Fruit fly (Drosophila melanogaster) whole organism, embryonic: ENCODE results near the gene Lcp65Ag3.

Experiments used
- CG11247 ChIP-seq: fragments of 200-800 bp; sonication (Bioruptor generic); IDR thresholded peaks from 2 replicates; pipeline ENCODE4 v1.3.6; 2022; ENCODE audit warnings: missing biosample characterization, missing genetic modification characterization
- CG12104 ChIP-seq: fragments of 200-800 bp; sonication (Bioruptor generic); optimal IDR thresholded peaks from 3 replicates; lab custom pipeline; 2016; ENCODE audit warnings: missing biosample characterization, missing genetic modification characterization
- CG12155 ChIP-seq: fragments of 200-800 bp; sonication (Bioruptor generic); optimal IDR thresholded peaks from 3 replicates; lab custom pipeline; 2016; ENCODE audit warnings: missing biosample characterization, missing genetic modification characterization
- CG12219 ChIP-seq: fragments of 200-800 bp; sonication (Bioruptor generic); optimal IDR thresholded peaks from 3 replicates; lab custom pipeline; 2018; ENCODE audit warnings: missing biosample characterization, mild to moderate bottlenecking, missing genetic modification characterization
- CG12391 ChIP-seq: fragments of 200-800 bp; sonication (Bioruptor generic); optimal IDR thresholded peaks from 3 replicates; lab custom pipeline; 2018; ENCODE audit warnings: missing biosample characterization, mild to moderate bottlenecking, missing genetic modification characterization, moderate library complexity
- CG12769 ChIP-seq: fragments of 200-800 bp; sonication (Bioruptor generic); optimal IDR thresholded peaks from 2 replicates; lab custom pipeline; 2019; ENCODE audit warnings: missing biosample characterization, mild to moderate bottlenecking, missing genetic modification characterization, moderate library complexity
- CG14710 ChIP-seq: fragments of 200-800 bp; sonication (Bioruptor generic); optimal IDR thresholded peaks from 3 replicates; lab custom pipeline; 2019; ENCODE audit warnings: missing biosample characterization, mild to moderate bottlenecking, missing genetic modification characterization, moderate library complexity
- CG14860 ChIP-seq: fragments of 200-800 bp; sonication (Bioruptor generic); IDR thresholded peaks from 3 replicates; pipeline ENCODE4 v1.3.6; 2022; ENCODE audit warnings: missing biosample characterization, missing genetic modification characterization; ENCODE audit not compliant: partially characterized antibody
- CG17186 ChIP-seq: fragments of 200-800 bp; sonication (Bioruptor generic); optimal IDR thresholded peaks from 3 replicates; lab custom pipeline; 2017; ENCODE audit warnings: missing biosample characterization, missing genetic modification reagents, missing genetic modification characterization
- CG17829 ChIP-seq: fragments of 200-800 bp; optimal IDR thresholded peaks from 2 replicates; lab custom pipeline; 2019; ENCODE audit warnings: missing biosample characterization, mild to moderate bottlenecking, missing genetic modification characterization, moderate library complexity
- CG2199 ChIP-seq: fragments of 200-800 bp; sonication (Bioruptor generic); IDR thresholded peaks from 3 replicates; pipeline ENCODE4 v1.3.6; 2022; ENCODE audit warnings: missing biosample characterization, missing genetic modification characterization
- CG31365 ChIP-seq: fragments of 200-800 bp; sonication (Bioruptor generic); optimal IDR thresholded peaks from 2 replicates; lab custom pipeline; 2018; ENCODE audit warnings: missing biosample characterization, mild to moderate bottlenecking, missing genetic modification characterization
- CG4328 ChIP-seq: fragments of 200-800 bp; sonication (Bioruptor generic); optimal IDR thresholded peaks from 3 replicates; lab custom pipeline; 2017; ENCODE audit warnings: missing biosample characterization, missing genetic modification reagents, missing genetic modification characterization
- CG4360 ChIP-seq: fragments of 200-800 bp; sonication (Bioruptor generic); IDR thresholded peaks from 2 replicates; pipeline ENCODE4 v1.3.6; 2022; ENCODE audit warnings: missing biosample characterization, missing genetic modification characterization
- CG4820 ChIP-seq: fragments of 200-800 bp; sonication (Bioruptor generic); optimal IDR thresholded peaks from 3 replicates; lab custom pipeline; 2016; ENCODE audit warnings: missing biosample characterization, missing genetic modification characterization
- CG9797 ChIP-seq: fragments of 200-800 bp; sonication (Bioruptor generic); optimal IDR thresholded peaks from 3 replicates; lab custom pipeline; 2018; ENCODE audit warnings: missing biosample characterization, mild to moderate bottlenecking, missing genetic modification characterization
- CG9817 ChIP-seq: fragments of 200-800 bp; sonication (Bioruptor generic); optimal IDR thresholded peaks from 2 replicates; lab custom pipeline; 2018; ENCODE audit warnings: missing biosample characterization, mild to moderate bottlenecking, missing genetic modification characterization, moderate library complexity
- Dll ChIP-seq: fragments of 200-800 bp; sonication (Bioruptor generic); IDR thresholded peaks from 4 replicates; pipeline ENCODE4 v1.3.6; 2022; ENCODE audit warnings: missing biosample characterization, missing genetic modification characterization; ENCODE audit not compliant: partially characterized antibody
- Doc3 ChIP-seq: fragments of 200-800 bp; sonication (Bioruptor generic); IDR thresholded peaks from 3 replicates; pipeline ENCODE4 v1.3.6; 2022; ENCODE audit warnings: missing biosample characterization, missing genetic modification characterization; ENCODE audit not compliant: partially characterized antibody
- Gug ChIP-seq: fragments of 200-800 bp; sonication (Bioruptor generic); IDR thresholded peaks from 4 replicates; pipeline ENCODE4 v1.3.6; 2022; ENCODE audit warnings: missing biosample characterization, missing genetic modification characterization
- HLH4C ChIP-seq: fragments of 200-800 bp; sonication (Bioruptor generic); IDR thresholded peaks from 3 replicates; pipeline ENCODE4 v1.3.6; 2022; ENCODE audit warnings: missing biosample characterization, missing genetic modification characterization; ENCODE audit not compliant: partially characterized antibody
- MBD-R2 ChIP-seq: fragments of 200-800 bp; sonication (Bioruptor generic); IDR thresholded peaks from 2 replicates; pipeline ENCODE4 v1.3.6; 2022; ENCODE audit warnings: missing biosample characterization, missing genetic modification characterization
- Nf-YC ChIP-seq: fragments of 200-800 bp; optimal IDR thresholded peaks from 3 replicates; lab custom pipeline; 2019; ENCODE audit warnings: missing biosample characterization, mild to moderate bottlenecking, missing genetic modification characterization, moderate library complexity
- Sry-δ ChIP-seq: fragments of 200-800 bp; sonication (Bioruptor generic); optimal IDR thresholded peaks from 2 replicates; lab custom pipeline; 2016; ENCODE audit warnings: missing biosample characterization, missing genetic modification characterization
- TFAM ChIP-seq: fragments of 200-800 bp; sonication (Bioruptor generic); optimal IDR thresholded peaks from 2 replicates; lab custom pipeline; 2017; ENCODE audit warnings: missing biosample characterization, missing genetic modification characterization, inconsistent platforms
- Usf ChIP-seq: fragments of 200-800 bp; sonication (Bioruptor generic); optimal IDR thresholded peaks from 2 replicates; lab custom pipeline; 2017; ENCODE audit warnings: missing genotype, missing biosample characterization, missing genetic modification characterization
- ato ChIP-seq: fragments of 200-800 bp; sonication (Bioruptor generic); IDR thresholded peaks from 2 replicates; pipeline ENCODE4 v1.3.6; 2022; ENCODE audit warnings: missing biosample characterization, missing genetic modification characterization; ENCODE audit not compliant: partially characterized antibody
- chinmo ChIP-seq: fragments of 200-800 bp; sonication (Bioruptor generic); IDR thresholded peaks from 4 replicates; pipeline ENCODE4 v1.3.6; 2022; ENCODE audit warnings: missing biosample characterization, missing genetic modification characterization; ENCODE audit not compliant: partially characterized antibody
- crol ChIP-seq: fragments of 200-800 bp; sonication (Bioruptor generic); IDR thresholded peaks from 2 replicates; pipeline ENCODE4 v1.3.6; 2022; ENCODE audit warnings: missing biosample characterization, missing genetic modification characterization
- fd3F ChIP-seq: fragments of 200-800 bp; sonication (Bioruptor generic); optimal IDR thresholded peaks from 2 replicates; lab custom pipeline; 2018; ENCODE audit warnings: missing biosample characterization, mild to moderate bottlenecking, missing genetic modification characterization, moderate library complexity
- gsb-n ChIP-seq: fragments of 200-800 bp; sonication (Bioruptor generic); optimal IDR thresholded peaks from 3 replicates; lab custom pipeline; 2018; ENCODE audit warnings: missing biosample characterization, mild to moderate bottlenecking, missing genetic modification characterization
- hbn ChIP-seq: fragments of 200-800 bp; sonication (Bioruptor generic); IDR thresholded peaks from 2 replicates; pipeline ENCODE4 v1.3.6; 2022; ENCODE audit warnings: missing biosample characterization, missing genetic modification characterization; ENCODE audit not compliant: partially characterized antibody
- inv ChIP-seq: fragments of 200-800 bp; sonication (Bioruptor generic); IDR thresholded peaks from 2 replicates; pipeline ENCODE4 v1.3.6; 2022; ENCODE audit warnings: missing biosample characterization, missing genetic modification characterization; ENCODE audit not compliant: partially characterized antibody
- knrl ChIP-seq: fragments of 200-800 bp; sonication (Bioruptor generic); IDR thresholded peaks from 3 replicates; pipeline ENCODE4 v1.3.6; 2022; ENCODE audit warnings: missing biosample characterization, missing genetic modification characterization; ENCODE audit not compliant: partially characterized antibody
- lilli ChIP-seq: fragments of 200-800 bp; sonication (Bioruptor generic); optimal IDR thresholded peaks from 3 replicates; lab custom pipeline; 2016; ENCODE audit warnings: missing biosample characterization, missing genetic modification characterization
- nerfin-1 ChIP-seq: fragments of 200-800 bp; sonication (Bioruptor generic); optimal IDR thresholded peaks from 3 replicates; lab custom pipeline; 2019; ENCODE audit warnings: missing biosample characterization, mild to moderate bottlenecking, missing genetic modification characterization, moderate library complexity
- nerfin-2 ChIP-seq: fragments of 200-800 bp; sonication (Bioruptor generic); IDR thresholded peaks from 2 replicates; pipeline ENCODE4 v1.3.6; 2022; ENCODE audit warnings: missing biosample characterization, missing genetic modification characterization; ENCODE audit not compliant: partially characterized antibody
- oc ChIP-seq: fragments of 200-800 bp; sonication (Bioruptor generic); optimal IDR thresholded peaks from 2 replicates; lab custom pipeline; 2018; ENCODE audit warnings: missing biosample characterization, mild to moderate bottlenecking, missing genetic modification characterization, moderate library complexity
- pros ChIP-seq: fragments of 200-800 bp; sonication (Bioruptor generic); optimal IDR thresholded peaks from 3 replicates; lab custom pipeline; 2019; ENCODE audit warnings: missing biosample characterization, mild to moderate bottlenecking, missing genetic modification characterization, moderate library complexity
- pzg ChIP-seq: fragments of 200-800 bp; sonication (Bioruptor generic); optimal IDR thresholded peaks from 3 replicates; lab custom pipeline; 2018; ENCODE audit warnings: missing biosample characterization, mild to moderate bottlenecking, missing genetic modification characterization, moderate library complexity
- sd ChIP-seq: fragments of 200-800 bp; sonication (Bioruptor generic); optimal IDR thresholded peaks from 3 replicates; lab custom pipeline; 2018; ENCODE audit warnings: missing biosample characterization, mild to moderate bottlenecking, missing genetic modification characterization, moderate library complexity
- slbo ChIP-seq: fragments of 200-800 bp; sonication (Bioruptor generic); IDR thresholded peaks from 2 replicates; pipeline ENCODE4 v1.3.6; 2022; ENCODE audit warnings: missing biosample characterization, missing genetic modification characterization
- vnd ChIP-seq: fragments of 200-800 bp; sonication (Bioruptor generic); IDR thresholded peaks from 3 replicates; pipeline ENCODE4 v1.3.6; 2022; ENCODE audit warnings: missing biosample characterization, missing genetic modification characterization; ENCODE audit not compliant: partially characterized antibody
- zen ChIP-seq: fragments of 200-800 bp; sonication (Bioruptor generic); optimal IDR thresholded peaks from 3 replicates; lab custom pipeline; 2018; ENCODE audit warnings: missing biosample characterization, mild to moderate bottlenecking, missing genetic modification characterization, moderate library complexity

The Lcp65Ag3 gene

dm6 chr3L:6173826-6174255 lies 43.1 kb upstream of the Lcp65Ag3 start, which contains the start of the genes fmt and CG7376 (continued):
- TF ChIP-seq CG2199 (GFP tag; lab: Robert Waterston, UW) (no peak), CG17829 (tag; lab: Kevin White, UChicago) (peak; percentile 69), ato (GFP tag; lab: Robert Waterston, UW) (peak; percentile 79), CG12391 (peak; percentile 68), CG14860 (GFP tag; lab: Robert Waterston, UW) (peak; percentile 89), CG12155 (GFP tag; lab: Kevin White, UChicago) (peak; percentile 49), vnd (peak; percentile 84), CG12219 (no peak), fd3F (GFP tag; lab: Kevin White, UChicago) (peak; percentile 37), CG9797 (peak; percentile 16), sd (tag; lab: Kevin White, UChicago) (no peak), Gug (GFP tag; lab: Robert Waterston, UW) (no peak), nerfin-2 (GFP tag; lab: Robert Waterston, UW) (peak; percentile 90), pzg (peak; percentile 43), Usf (GFP tag; lab: Kevin White, UChicago) (no peak), CG12104 (GFP tag; lab: Kevin White, UChicago) (peak; percentile 34), knrl (GFP tag; lab: Robert Waterston, UW) (peak; percentile 76), nerfin-1 (tag; lab: Kevin White, UChicago) (peak; percentile 28), CG4328 (GFP tag; lab: Kevin White, UChicago) (peak; percentile 11), lilli (GFP tag; lab: Kevin White, UChicago) (peak; percentile 34), chinmo (GFP tag; lab: Robert Waterston, UW) (peak; percentile 75; the same call in 2 of the 4 replicates), Dll (GFP tag; lab: Robert Waterston, UW) (peak; percentile 74; the same call in 3 of the 4 replicates), slbo (GFP tag; lab: Robert Waterston, UW) (peak; percentile 61), Doc3 (0 out of 3 replicates have a peak, but pooled peaks have one; percentile 47), CG17186 (GFP tag; lab: Kevin White, UChicago) (peak; percentile 39), Sry-δ (GFP tag; lab: Kevin White, UChicago) (peak; percentile 76), Nf-YC (tag; lab: Kevin White, UChicago) (no peak), CG31365 (no peak), zen (tag; lab: Kevin White, UChicago) (peak; percentile 59), hbn (GFP tag; lab: Robert Waterston, UW) (peak; percentile 40; the same call in 1 of the 2 replicates), HLH4C (GFP tag; lab: Robert Waterston, UW) (peak; percentile 95), MBD-R2 (GFP tag; lab: Robert Waterston, UW) (peak; percentile 46; the same call in 1 of the 2 replicates), CG12769 (tag; lab: Kevin White, UChicago) (no peak), CG14710 (tag; lab: Kevin White, UChicago) (peak; percentile 83)

dm6 chr3L:6162483-6163128 lies 31.8 kb upstream of the Lcp65Ag3 start, which contains the start of gene Prdm13:
Gene Prdm13, plus strand, starts transcription at chr3L:6163127.
- TF ChIP-seq CG9817 (tag; lab: Kevin White, UChicago) (no peak), CG11247 (no peak), pros (GFP tag; lab: Kevin White, UChicago) (peak; percentile 72), nerfin-2 (GFP tag; lab: Robert Waterston, UW) (peak; percentile 21; the same call in 1 of the 2 replicates), CG4820 (GFP tag; lab: Kevin White, UChicago) (no peak), CG4360 (GFP tag; lab: Robert Waterston, UW) (peak; percentile 52; the same call in 1 of the 2 replicates), nerfin-1 (tag; lab: Kevin White, UChicago) (peak; percentile 95), crol (peak; percentile 27; the same call in 1 of the 2 replicates), gsb-n (tag; lab: Kevin White, UChicago) (peak; percentile 50), inv (GFP tag; lab: Robert Waterston, UW) (no peak), oc (tag; lab: Kevin White, UChicago) (peak; percentile 77), TFAM (GFP tag; lab: Kevin White, UChicago) (no peak)
